Worm (Caenorhabditis elegans) whole organism, L3 larva: ENCODE data around the gene T22F3.2.

Experiments
- elt-1 ChIP-seq: fragments of 150-350 bp; optimal IDR thresholded peaks from 2 replicates; lab custom pipeline; 2014; ENCODE audit warnings: missing biosample characterization, missing genetic modification characterization
- elt-2 ChIP-seq: sonication (generic microtip); optimal IDR thresholded peaks from 2 replicates; lab custom pipeline; 2016; ENCODE audit warnings: missing genetic modification reagents, mild to moderate bottlenecking, missing genetic modification characterization, missing compliant biosample characterization
- fos-1 ChIP-seq: fragments of 150-350 bp; optimal IDR thresholded peaks from 2 replicates; lab custom pipeline; 2014; ENCODE audit warnings: missing biosample characterization, missing genetic modification characterization
- nhr-11 ChIP-seq: fragments of 150-350 bp; optimal IDR thresholded peaks from 2 replicates; lab custom pipeline; 2014; ENCODE audit warnings: missing biosample characterization, missing genetic modification characterization
- nhr-25 ChIP-seq: sonication (generic microtip); optimal IDR thresholded peaks from 2 replicates; lab custom pipeline; 2017; ENCODE audit warnings: missing biosample characterization, missing genetic modification characterization

DNA sequence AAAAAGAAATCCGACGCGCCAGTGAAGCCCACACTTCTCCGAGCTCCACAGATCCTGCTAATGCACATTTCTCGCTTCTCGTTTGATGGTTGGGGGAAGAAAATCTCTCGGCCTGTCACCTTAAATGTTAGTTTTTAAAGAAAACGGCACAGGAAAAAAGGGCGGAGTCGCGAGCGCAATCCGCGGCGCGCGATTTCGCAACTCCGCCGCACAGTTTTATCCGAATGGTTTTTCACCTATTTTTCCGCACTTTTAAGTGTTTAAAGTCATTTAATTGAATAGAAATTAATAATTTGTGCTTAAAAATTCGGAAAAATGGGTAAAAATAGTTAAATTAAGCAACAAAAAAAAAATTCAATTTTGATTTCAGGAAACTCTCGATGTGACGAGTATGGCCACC lies 1.2 kb downstream of the T22F3.2 start:
- no peak for TF ChIP-seq fos-1 (tag; lab: Kevin White, UChicago)
- no peak for TF ChIP-seq nhr-11 (tag; lab: Kevin White, UChicago)
- TF ChIP-seq nhr-25 = no peak
- TF ChIP-seq elt-2 (tag; lab: Kevin White, UChicago) = peak; percentile 20
- TF ChIP-seq elt-1 (tag; lab: Kevin White, UChicago) = no peak
